Worm (Caenorhabditis elegans) whole organism, early embryonic: ENCODE results near the gene srh-246.

ENCODE experiments used
- B0310.2 ChIP-seq: sonication (generic microtip); optimal IDR thresholded peaks from 2 replicates; lab custom pipeline; 2016; ENCODE audit warnings: mild to moderate bottlenecking, missing genetic modification characterization, missing compliant biosample characterization
- F13C5.2 ChIP-seq: sonication (generic microtip); optimal IDR thresholded peaks from 2 replicates; lab custom pipeline; 2017; ENCODE audit warnings: mild to moderate bottlenecking, missing genetic modification characterization, inconsistent platforms, missing compliant biosample characterization
- aly-1 ChIP-seq: sonication (generic microtip); optimal IDR thresholded peaks from 2 replicates; lab custom pipeline; 2016; ENCODE audit warnings: missing genetic modification characterization, missing compliant biosample characterization
- ama-1 ChIP-seq: fragments of 150-350 bp; optimal IDR thresholded peaks from 2 replicates; lab custom pipeline; 2014
- ceh-13 ChIP-seq: fragments of 200-800 bp; sonication (Bioruptor generic); optimal IDR thresholded peaks from 2 replicates; lab custom pipeline; 2018; ENCODE audit warnings: mild to moderate bottlenecking, missing genetic modification characterization, missing compliant biosample characterization
- ceh-36 ChIP-seq: sonication (generic microtip); optimal IDR thresholded peaks from 2 replicates; lab custom pipeline; 2016; ENCODE audit warnings: missing genetic modification characterization, inconsistent platforms, missing compliant biosample characterization
- ets-7 ChIP-seq: sonication (generic microtip); optimal IDR thresholded peaks from 2 replicates; lab custom pipeline; 2016; ENCODE audit warnings: missing genotype, missing genetic modification characterization, missing compliant biosample characterization
- flt-1 ChIP-seq: fragments of 200-800 bp; sonication (Bioruptor generic); IDR thresholded peaks from 2 replicates; pipeline ENCODE4 v1.3.6; 2022; ENCODE audit warnings: missing genetic modification characterization, missing compliant biosample characterization
- hmbx-1 ChIP-seq: sonication (generic microtip); optimal IDR thresholded peaks from 2 replicates; lab custom pipeline; 2016; ENCODE audit warnings: mild to moderate bottlenecking, missing genetic modification characterization, missing compliant biosample characterization
- hmg-4 ChIP-seq: fragments of 200-800 bp; sonication (Bioruptor generic); optimal IDR thresholded peaks from 2 replicates; lab custom pipeline; 2018; ENCODE audit warnings: mild to moderate bottlenecking, missing genetic modification characterization, missing compliant biosample characterization
- hnd-1 ChIP-seq: sonication (generic microtip); optimal IDR thresholded peaks from 2 replicates; lab custom pipeline; 2016; ENCODE audit warnings: missing genetic modification characterization, missing compliant biosample characterization
- pes-1 ChIP-seq: fragments of 200-800 bp; sonication (Bioruptor generic); IDR thresholded peaks from 2 replicates; pipeline ENCODE4 v1.3.6; 2022; ENCODE audit warnings: missing genetic modification reagents, missing genetic modification characterization, missing compliant biosample characterization
- scrt-1 ChIP-seq: fragments of 200-800 bp; sonication (Bioruptor generic); IDR thresholded peaks from 2 replicates; pipeline ENCODE4 v1.3.6; 2022; ENCODE audit warnings: missing genetic modification characterization, missing compliant biosample characterization
- sea-1 ChIP-seq: fragments of 200-800 bp; sonication (Bioruptor generic); conservative IDR thresholded peaks from 2 replicates; pipeline ENCODE4 v1.3.6; 2022; ENCODE audit warnings: missing genetic modification characterization, missing compliant biosample characterization
- tbx-11 ChIP-seq: fragments of 200-800 bp; sonication (Bioruptor generic); IDR thresholded peaks from 2 replicates; pipeline ENCODE4 v1.3.6; 2022; ENCODE audit warnings: missing genetic modification characterization, missing compliant biosample characterization
- tbx-37 ChIP-seq: fragments of 200-800 bp; sonication (Bioruptor generic); conservative IDR thresholded peaks from 2 replicates; pipeline ENCODE4 v1.3.6; 2022; ENCODE audit warnings: missing genetic modification reagents, missing genetic modification characterization, missing compliant biosample characterization
- tra-4 ChIP-seq: sonication (generic microtip); optimal IDR thresholded peaks from 2 replicates; lab custom pipeline; 2017; ENCODE audit warnings: missing genetic modification characterization, missing compliant biosample characterization

Gene srh-246

DNA sequence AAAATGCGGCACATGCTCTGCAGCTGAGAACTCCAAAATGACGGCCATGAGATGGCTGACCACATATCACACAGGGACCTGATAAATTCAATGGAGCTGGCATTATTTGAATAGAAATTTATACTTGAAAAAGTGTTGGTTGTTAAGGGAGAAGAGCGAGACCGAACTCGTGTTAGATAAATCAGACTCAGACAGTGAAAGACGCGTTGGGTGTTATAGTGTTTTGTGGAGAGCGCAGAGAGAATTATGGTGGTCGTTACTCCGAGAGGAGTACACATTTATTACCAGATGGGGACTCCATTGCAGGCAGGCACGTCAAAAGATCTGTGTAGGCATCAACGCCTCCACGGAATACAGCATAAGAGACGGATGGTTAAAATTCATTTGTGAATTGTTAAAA, 14.8 kb downstream of the srh-246 start, which contains the start of gene nhr-190:
TSS of gene nhr-190 (minus strand) at position 175 of the 400 bp plus-strand sequence.
- no peak for TF ChIP-seq ets-7 (tag; lab: Kevin White, UChicago)
- no peak for TF ChIP-seq tbx-11 (GFP tag; lab: Robert Waterston, UW)
- no peak for TF ChIP-seq tbx-37 (GFP tag; lab: Robert Waterston, UW)
- TF ChIP-seq F13C5.2 (tag; lab: Kevin White, UChicago) = no peak

DNA sequence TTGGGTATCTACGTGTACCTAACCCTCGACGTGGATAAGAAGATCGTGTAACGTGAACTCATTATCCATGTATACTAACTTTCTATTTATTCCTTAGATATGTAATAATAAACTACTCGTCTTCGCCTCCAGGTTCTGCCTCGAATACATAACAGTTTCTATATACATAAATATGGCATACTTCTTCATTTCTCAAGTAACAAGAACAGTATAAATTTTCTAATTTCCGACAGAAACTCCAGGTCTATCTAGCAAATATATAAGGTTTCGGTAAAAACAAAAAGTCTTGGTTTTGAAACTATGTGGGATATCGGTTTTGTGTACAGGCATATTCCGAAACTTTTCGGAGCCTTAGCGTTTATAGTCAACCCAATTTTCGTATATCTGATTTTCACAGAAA, 19.2 kb downstream of the srh-246 start, which contains the start of gene srj-37:
TSS of gene srj-37 (plus strand) at position 301 of the 400 bp plus-strand sequence.
- no peak for TF ChIP-seq ama-1
- no peak for TF ChIP-seq tbx-11 (GFP tag; lab: Robert Waterston, UW)
- no peak for TF ChIP-seq ceh-36 (tag; lab: Kevin White, UChicago)
- no peak for TF ChIP-seq scrt-1 (GFP tag; lab: Robert Waterston, UW)
- no peak for TF ChIP-seq F13C5.2 (tag; lab: Kevin White, UChicago)
- no peak for TF ChIP-seq hnd-1 (tag; lab: Kevin White, UChicago)
- no peak for TF ChIP-seq aly-1 (tag; lab: Kevin White, UChicago)

ce11 chrV:636281-636680, 21.3 kb downstream of the srh-246 start, which contains the start of gene pals-31:
pals-31 (plus strand) TSS chrV:636581.
- TF ChIP-seq tra-4 (tag; lab: Kevin White, UChicago) (no peak), hmg-4 (GFP tag; lab: Kevin White, UChicago) (no peak), sea-1 (GFP tag; lab: Robert Waterston, UW) (no peak), hmbx-1 (tag; lab: Kevin White, UChicago) (no peak), ama-1 (no peak), ceh-13 (no peak), tbx-11 (GFP tag; lab: Robert Waterston, UW) (no peak), ceh-36 (tag; lab: Kevin White, UChicago) (no peak), hnd-1 (tag; lab: Kevin White, UChicago) (no peak), scrt-1 (GFP tag; lab: Robert Waterston, UW) (no peak), ets-7 (tag; lab: Kevin White, UChicago) (no peak), B0310.2 (tag; lab: Kevin White, UChicago) (no peak), F13C5.2 (tag; lab: Kevin White, UChicago) (no peak), tbx-37 (GFP tag; lab: Robert Waterston, UW) (no peak), pes-1 (GFP tag; lab: Robert Waterston, UW) (no peak), aly-1 (tag; lab: Kevin White, UChicago) (no peak), flt-1 (GFP tag; lab: Robert Waterston, UW) (no peak)

ce11 chrV:635630-636029, 21.9 kb downstream of the srh-246 start:
- TF ChIP-seq pes-1 (GFP tag; lab: Robert Waterston, UW) (no peak), sea-1 (GFP tag; lab: Robert Waterston, UW) (no peak), scrt-1 (GFP tag; lab: Robert Waterston, UW) (no peak), ceh-36 (tag; lab: Kevin White, UChicago) (no peak), ets-7 (tag; lab: Kevin White, UChicago) (no peak), B0310.2 (tag; lab: Kevin White, UChicago) (no peak), aly-1 (tag; lab: Kevin White, UChicago) (no peak), hmg-4 (GFP tag; lab: Kevin White, UChicago) (no peak), flt-1 (GFP tag; lab: Robert Waterston, UW) (no peak), ama-1 (no peak), ceh-13 (no peak), tbx-11 (GFP tag; lab: Robert Waterston, UW) (no peak)

- TF ChIP-seq ets-7 (tag; lab: Kevin White, UChicago) (no peak), F13C5.2 (tag; lab: Kevin White, UChicago) (no peak), flt-1 (GFP tag; lab: Robert Waterston, UW) (no peak), tbx-37 (GFP tag; lab: Robert Waterston, UW) (no peak)
Measured at ce11 chrV:634855-635254, 22.7 kb downstream of the srh-246 start, which contains the start of gene F48G7.10. F48G7.10 (minus strand) TSS chrV:634955.

DNA sequence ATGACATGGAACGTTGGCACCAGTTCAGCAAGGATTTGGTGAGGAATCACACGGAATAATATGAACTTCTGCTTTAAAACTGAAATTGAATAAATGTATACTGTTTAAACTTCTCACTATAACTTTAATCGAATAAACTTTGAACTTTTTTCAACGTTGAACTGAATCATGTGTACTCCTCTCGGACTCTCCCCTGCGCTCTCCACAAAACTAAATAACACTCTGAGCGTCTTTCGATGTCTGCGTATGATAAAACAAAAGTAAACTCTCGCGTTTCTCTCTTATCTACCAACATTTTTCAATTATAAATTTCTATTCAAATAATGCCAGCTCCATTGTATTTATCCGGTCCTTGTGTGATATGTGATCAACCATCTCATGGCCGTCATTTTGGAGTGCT, 25.7 kb downstream of the srh-246 start:
- TF ChIP-seq pes-1 (GFP tag; lab: Robert Waterston, UW) (no peak), F13C5.2 (tag; lab: Kevin White, UChicago) (no peak), ceh-13 (no peak), hmbx-1 (tag; lab: Kevin White, UChicago) (no peak), ceh-36 (tag; lab: Kevin White, UChicago) (no peak), flt-1 (GFP tag; lab: Robert Waterston, UW) (no peak)

ce11 chrV:628527-628926, 29.1 kb downstream of the srh-246 start, which contains the start of gene F48G7.9:
F48G7.9 (minus strand) TSS chrV:628627.
- TF ChIP-seq tbx-11 (GFP tag; lab: Robert Waterston, UW) (no peak), hmbx-1 (tag; lab: Kevin White, UChicago) (no peak), F13C5.2 (tag; lab: Kevin White, UChicago) (no peak), pes-1 (GFP tag; lab: Robert Waterston, UW) (no peak), ceh-36 (tag; lab: Kevin White, UChicago) (no peak), hnd-1 (tag; lab: Kevin White, UChicago) (no peak), flt-1 (GFP tag; lab: Robert Waterston, UW) (no peak), hmg-4 (GFP tag; lab: Kevin White, UChicago) (no peak)

ce11 chrV:627585-627984, 30.0 kb downstream of the srh-246 start, which contains the start of gene F48G7.8:
F48G7.8 (minus strand) TSS chrV:627685.
- no peak for TF ChIP-seq sea-1 (GFP tag; lab: Robert Waterston, UW)
- TF ChIP-seq ceh-36 (tag; lab: Kevin White, UChicago) = no peak
- no peak for TF ChIP-seq scrt-1 (GFP tag; lab: Robert Waterston, UW)
- TF ChIP-seq aly-1 (tag; lab: Kevin White, UChicago) = no peak
- TF ChIP-seq pes-1 (GFP tag; lab: Robert Waterston, UW) = no peak
